Worm (Caenorhabditis elegans) whole organism, young adult: ENCODE measurements around the gene lir-2.

Source experiments
- Y67H2A.10 ChIP-seq: fragments of 200-800 bp; sonication (Bioruptor generic); conservative IDR thresholded peaks from 2 replicates; pipeline ENCODE4 v1.3.6; 2022; ENCODE audit warnings: missing genetic modification reagents, missing genetic modification characterization, missing compliant biosample characterization
- pha-4 ChIP-seq: fragments of 150-350 bp; sonication (generic microtip); optimal IDR thresholded peaks from 2 replicates; lab custom pipeline; 2014; ENCODE audit warnings: missing biosample characterization, missing genetic modification reagents, missing genetic modification characterization

- TF ChIP-seq pha-4 (tag; lab: Kevin White, UChicago) (no peak), Y67H2A.10 (no peak)
Measured at ce11 chrII:7624272-7624671, 42.8 kb upstream of the lir-2 start.
